Fruit fly (Drosophila melanogaster): ENCODE data around the gene Teh2.

DNA sequence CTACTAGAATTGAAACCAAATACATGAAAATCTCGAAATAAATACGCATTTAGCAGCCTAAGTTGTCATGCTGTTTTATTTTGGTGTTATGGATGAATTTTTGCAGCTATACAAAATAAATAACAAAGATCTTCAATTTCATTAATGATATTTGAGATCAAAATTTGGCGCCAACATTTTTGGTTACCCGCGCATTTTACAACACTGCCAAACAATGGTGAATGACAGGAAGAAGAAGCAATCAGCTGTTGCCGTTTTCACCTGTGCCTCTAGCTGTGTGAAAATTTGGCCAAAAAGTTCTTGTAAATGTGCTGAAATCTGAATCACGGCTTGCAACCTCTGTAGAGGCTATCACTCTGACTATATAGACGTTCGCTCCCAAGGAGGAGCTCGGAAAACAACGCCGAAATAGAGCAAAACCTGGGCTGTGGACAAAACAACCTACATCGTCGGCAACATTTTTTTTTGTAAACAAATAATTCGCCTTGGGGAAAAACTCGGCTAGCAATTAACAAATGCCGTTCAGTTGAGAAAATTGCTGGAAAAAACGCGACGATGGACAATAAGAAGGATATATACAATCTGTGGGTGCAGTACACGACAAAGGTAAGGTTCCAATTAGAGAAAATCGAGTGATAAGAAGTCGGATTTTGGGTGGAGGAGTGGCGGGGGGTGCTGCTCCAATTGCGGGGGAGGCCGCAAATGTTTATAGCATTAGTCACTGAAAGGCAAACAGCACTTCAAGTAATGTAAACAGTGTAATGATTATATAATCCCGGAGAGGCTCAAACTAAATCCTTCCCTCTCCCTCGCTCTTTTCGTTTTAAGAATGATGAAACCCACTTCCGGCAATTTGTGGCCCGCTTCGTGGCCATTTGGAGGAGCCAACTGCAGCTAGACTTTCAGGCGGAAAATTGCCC, 6.2 kb upstream of the Teh2 start, which contains the start of gene CG43367:
- TF ChIP-seq CG13204 (GFP tag; optimal IDR thresholded peaks at IDR 0.05) = no peak
- TF ChIP-seq rn (GFP tag; IDR thresholded peaks at IDR 0.05) = no peak
- no peak for TF ChIP-seq gl (tag; optimal IDR thresholded peaks at IDR 0.05)
- TF ChIP-seq CG14655 (GFP tag; optimal IDR thresholded peaks at IDR 0.05) = no peak
- TF ChIP-seq CG8301 (tag; optimal IDR thresholded peaks at IDR 0.05) = no peak
- no peak for TF ChIP-seq Ets98B (GFP tag; IDR thresholded peaks at IDR 0.05)
- TF ChIP-seq CG15710 (tag; optimal IDR thresholded peaks at IDR 0.05) = no peak

All from whole organism, pupa.